Worm (Caenorhabditis elegans): ENCODE results near the gene F31D4.8.
A peak's percentile ranks its signal among the peaks of the same experiment; 100 is the strongest.

The F31D4.8 gene

ce11 chrV:20868329-20868728, at the start of gene F31D4.8:
Gene F31D4.8, minus strand, starts transcription at chrV:20868429.
- TF ChIP-seq dao-5 (tag; optimal IDR thresholded peaks at IDR 0.05) (no peak), W03F9.2 (tag; optimal IDR thresholded peaks at IDR 0.05) (no peak), him-1 (tag; optimal IDR thresholded peaks at IDR 0.05) (no peak)

ce11 chrV:20915186-20915585, 47.0 kb upstream of the F31D4.8 start, which contains the start of gene pbo-5:
Gene pbo-5, plus strand, starts transcription at chrV:20915486.
- no peak for TF ChIP-seq him-1 (tag; optimal IDR thresholded peaks at IDR 0.05)
- TF ChIP-seq dao-5 (tag; optimal IDR thresholded peaks at IDR 0.05): no peak
- TF ChIP-seq W03F9.2 (tag; optimal IDR thresholded peaks at IDR 0.05): no peak

- TF ChIP-seq dao-5 (tag; optimal IDR thresholded peaks at IDR 0.05) (no peak), him-1 (tag; optimal IDR thresholded peaks at IDR 0.05) (no peak), W03F9.2 (tag; optimal IDR thresholded peaks at IDR 0.05) (no peak)
Measured at ce11 chrV:20910167-20910566, 41.9 kb upstream of the F31D4.8 start, which contains the start of gene ttll-9. Gene ttll-9, plus strand, starts transcription at chrV:20910467.

- no peak for TF ChIP-seq W03F9.2 (tag; optimal IDR thresholded peaks at IDR 0.05)
- TF ChIP-seq dao-5 (tag; optimal IDR thresholded peaks at IDR 0.05): no peak
- no peak for TF ChIP-seq him-1 (tag; optimal IDR thresholded peaks at IDR 0.05)
Measured at ce11 chrV:20909761-20910160, 41.5 kb upstream of the F31D4.8 start.

- no peak for TF ChIP-seq him-1 (tag; optimal IDR thresholded peaks at IDR 0.05)
- no peak for TF ChIP-seq W03F9.2 (tag; optimal IDR thresholded peaks at IDR 0.05)
- TF ChIP-seq dao-5 (tag; optimal IDR thresholded peaks at IDR 0.05): no peak
Measured at ce11 chrV:20906977-20907376, 38.7 kb upstream of the F31D4.8 start.

- TF ChIP-seq him-1 (tag; optimal IDR thresholded peaks at IDR 0.05): no peak
- no peak for TF ChIP-seq dao-5 (tag; optimal IDR thresholded peaks at IDR 0.05)
- no peak for TF ChIP-seq W03F9.2 (tag; optimal IDR thresholded peaks at IDR 0.05)
Measured at ce11 chrV:20904094-20904268, 35.8 kb upstream of the F31D4.8 start, which contains the start of gene acs-12. Gene acs-12, plus strand, starts transcription at chrV:20904169.

- TF ChIP-seq W03F9.2 (tag; optimal IDR thresholded peaks at IDR 0.05) (no peak), him-1 (tag; optimal IDR thresholded peaks at IDR 0.05) (no peak), dao-5 (tag; optimal IDR thresholded peaks at IDR 0.05) (no peak)
Measured at ce11 chrV:20903167-20904093, 35.2 kb upstream of the F31D4.8 start, which contains the start of gene amx-3. Gene amx-3, minus strand, starts transcription at chrV:20903714.

ce11 chrV:20891871-20892270, 23.6 kb upstream of the F31D4.8 start:
- TF ChIP-seq dao-5 (tag; optimal IDR thresholded peaks at IDR 0.05) (no peak), W03F9.2 (tag; optimal IDR thresholded peaks at IDR 0.05) (no peak), him-1 (tag; optimal IDR thresholded peaks at IDR 0.05) (no peak)

ce11 chrV:20879069-20879667, 10.9 kb upstream of the F31D4.8 start, which contains the start of gene unc-80:
Gene unc-80, plus strand, starts transcription at chrV:20879601.
- TF ChIP-seq him-1 (tag; optimal IDR thresholded peaks at IDR 0.05) (peak; percentile 65), dao-5 (tag; optimal IDR thresholded peaks at IDR 0.05) (no peak)

- no peak for TF ChIP-seq W03F9.2 (tag; optimal IDR thresholded peaks at IDR 0.05)
Measured at ce11 chrV:20875324-20875723, 7.1 kb upstream of the F31D4.8 start.

- no peak for TF ChIP-seq him-1 (tag; optimal IDR thresholded peaks at IDR 0.05)
- no peak for TF ChIP-seq W03F9.2 (tag; optimal IDR thresholded peaks at IDR 0.05)
- TF ChIP-seq dao-5 (tag; optimal IDR thresholded peaks at IDR 0.05): no peak
Measured at ce11 chrV:20873144-20873543, 4.9 kb upstream of the F31D4.8 start.

- TF ChIP-seq W03F9.2 (tag; optimal IDR thresholded peaks at IDR 0.05): no peak
- no peak for TF ChIP-seq him-1 (tag; optimal IDR thresholded peaks at IDR 0.05)
- TF ChIP-seq dao-5 (tag; optimal IDR thresholded peaks at IDR 0.05): no peak
Measured at ce11 chrV:20871194-20871593, 3.0 kb upstream of the F31D4.8 start.

- TF ChIP-seq dao-5 (tag; optimal IDR thresholded peaks at IDR 0.05): no peak
- TF ChIP-seq W03F9.2 (tag; optimal IDR thresholded peaks at IDR 0.05): no peak
- no peak for TF ChIP-seq him-1 (tag; optimal IDR thresholded peaks at IDR 0.05)
Measured at ce11 chrV:20870633-20871032, 2.4 kb upstream of the F31D4.8 start.

- TF ChIP-seq him-1 (tag; optimal IDR thresholded peaks at IDR 0.05): no peak
- TF ChIP-seq W03F9.2 (tag; optimal IDR thresholded peaks at IDR 0.05): peak; percentile 33
Measured at ce11 chrV:20866406-20866805, 1.8 kb downstream of the F31D4.8 start.

- TF ChIP-seq him-1 (tag; optimal IDR thresholded peaks at IDR 0.05): no peak
- TF ChIP-seq dao-5 (tag; optimal IDR thresholded peaks at IDR 0.05): no peak
- TF ChIP-seq W03F9.2 (tag; optimal IDR thresholded peaks at IDR 0.05): no peak
Measured at ce11 chrV:20862681-20863080, 5.5 kb downstream of the F31D4.8 start, which contains the start of gene twk-35. Gene twk-35, plus strand, starts transcription at chrV:20862981.

Data from whole organism, L4/young adult.